Fruit fly (Drosophila melanogaster) whole organism, wandering third instar larva: ENCODE results near the gene CG6276.

Source experiments
- CG9705 ChIP-seq: fragments of 200-800 bp; sonication (Bioruptor generic); optimal IDR thresholded peaks from 2 replicates; lab custom pipeline; 2018; ENCODE audit warnings: missing biosample characterization, mild to moderate bottlenecking, missing genetic modification characterization
- Hnf4 ChIP-seq: fragments of 200-800 bp; sonication (Bioruptor generic); optimal IDR thresholded peaks from 2 replicates; lab custom pipeline; 2016; ENCODE audit warnings: missing biosample characterization, mild to moderate bottlenecking, missing genetic modification characterization
- Hr78 ChIP-seq: fragments of >200 bp; optimal IDR thresholded peaks from 2 replicates; lab custom pipeline; 2017; ENCODE audit warnings: missing biosample characterization, missing genetic modification characterization
- N ChIP-seq: fragments of >200 bp; optimal IDR thresholded peaks from 2 replicates; lab custom pipeline; 2018; ENCODE audit warnings: missing biosample characterization, missing external identifiers, missing genetic modification characterization
- Vsx2 ChIP-seq: fragments of 200-300, 225-300 bp; sonication (Bioruptor generic); optimal IDR thresholded peaks from 2 replicates; lab custom pipeline; 2018; ENCODE audit warnings: missing biosample characterization, missing genetic modification characterization; ENCODE audit not compliant: partially characterized antibody
- pan ChIP-seq: fragments of >200 bp; optimal IDR thresholded peaks from 2 replicates; lab custom pipeline; 2017
- psq ChIP-seq: fragments of 200-800 bp; sonication (Bioruptor generic); optimal IDR thresholded peaks from 3 replicates; lab custom pipeline; 2017; ENCODE audit warnings: missing biosample characterization, mild to moderate bottlenecking, missing genetic modification characterization, moderate library complexity

DNA sequence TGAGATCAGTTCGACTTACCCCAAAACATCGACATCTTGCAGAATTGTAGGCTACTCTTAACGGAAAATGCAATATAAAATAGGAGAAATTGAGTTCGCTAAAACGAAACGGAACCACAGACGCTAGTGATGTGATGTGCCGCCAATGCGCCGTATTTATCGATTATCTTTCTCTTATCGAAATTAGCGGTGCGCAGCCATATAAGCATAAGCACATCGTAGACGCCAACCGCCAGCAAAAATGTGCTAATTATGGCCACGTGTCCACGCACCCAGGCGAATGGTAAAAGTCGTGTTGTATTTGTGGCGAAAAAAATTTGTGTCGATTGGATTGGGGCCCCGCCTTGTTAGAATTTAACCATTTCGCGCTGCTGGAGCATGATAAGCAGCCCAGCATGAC, 13.1 kb upstream of the CG6276 start, which contains the start of the genes Fkbp39 and Cyfip:
- TF ChIP-seq psq (GFP tag; lab: Kevin White, UChicago) (peak; percentile 4), pan (lab: Kevin White, UChicago) (no peak), Hnf4 (GFP tag; lab: Kevin White, UChicago) (no peak), CG9705 (GFP tag; lab: Kevin White, UChicago) (no peak), Vsx2 (no peak), N (GFP tag; lab: Kevin White, UChicago) (no peak), Hr78 (GFP tag; lab: Kevin White, UChicago) (no peak)
